Worm (Caenorhabditis elegans) whole organism, L3 larva: Measurements from ENCODE around the gene F56D5.5.

Experiments
- ZK546.5 ChIP-seq: sonication (generic microtip); optimal IDR thresholded peaks from 2 replicates; lab custom pipeline; 2017; ENCODE audit warnings: missing biosample characterization, missing genetic modification characterization
- aly-2 ChIP-seq: fragments of 150-350 bp; optimal IDR thresholded peaks from 2 replicates; lab custom pipeline; 2014; ENCODE audit warnings: missing biosample characterization, missing genetic modification characterization
- ama-1 ChIP-seq: fragments of 150-350 bp; optimal IDR thresholded peaks from 2 replicates; lab custom pipeline; 2018
- ceh-28 ChIP-seq: fragments of 150-350 bp; optimal IDR thresholded peaks from 2 replicates; lab custom pipeline; 2014; ENCODE audit warnings: missing biosample characterization, missing genetic modification reagents, missing genetic modification characterization
- ceh-82 ChIP-seq: fragments of 150-350 bp; optimal IDR thresholded peaks from 2 replicates; lab custom pipeline; 2014; ENCODE audit warnings: missing biosample characterization, missing genetic modification characterization
- ceh-9 ChIP-seq: sonication (generic microtip); optimal IDR thresholded peaks from 2 replicates; lab custom pipeline; 2018; ENCODE audit warnings: missing biosample characterization, missing genetic modification characterization
- daf-12 ChIP-seq: fragments of 150-350 bp; optimal IDR thresholded peaks from 2 replicates; lab custom pipeline; 2014; ENCODE audit warnings: missing biosample characterization, missing genetic modification reagents, missing genetic modification characterization
- egl-27 ChIP-seq: sonication (generic microtip); optimal IDR thresholded peaks from 4 replicates; lab custom pipeline; 2017; ENCODE audit warnings: missing biosample characterization, missing genetic modification reagents, missing genetic modification characterization
- egl-5 ChIP-seq: fragments of 150-350 bp; optimal IDR thresholded peaks from 2 replicates; lab custom pipeline; 2017; ENCODE audit warnings: missing biosample characterization, missing genetic modification reagents, missing genetic modification characterization, inconsistent platforms
- elt-2 ChIP-seq: sonication (generic microtip); optimal IDR thresholded peaks from 2 replicates; lab custom pipeline; 2016; ENCODE audit warnings: missing genetic modification reagents, mild to moderate bottlenecking, missing genetic modification characterization, missing compliant biosample characterization
- elt-3 ChIP-seq, 3 experiments: fragments of 150-350 bp in 1 of 3; sonication (generic microtip) in 2 of 3; optimal IDR thresholded peaks; 2 replicates in 2 of 3; 4 replicates in 1 of 3; lab custom pipeline; 2014 to 2017; ENCODE audit warnings: missing biosample characterization in 3 of 3, missing genetic modification characterization in 3 of 3
- hmg-11 ChIP-seq: sonication (generic microtip); optimal IDR thresholded peaks from 2 replicates; lab custom pipeline; 2016; ENCODE audit warnings: missing genetic modification characterization, missing compliant biosample characterization
- jun-1 ChIP-seq: fragments of 150-350 bp; optimal IDR thresholded peaks from 2 replicates; lab custom pipeline; 2014; ENCODE audit warnings: missing biosample characterization, missing genetic modification reagents, missing genetic modification characterization
- lin-15B ChIP-seq: fragments of 150-350 bp; optimal IDR thresholded peaks from 2 replicates; lab custom pipeline; 2014; ENCODE audit warnings: missing biosample characterization, missing genetic modification characterization
- lin-39 ChIP-seq: fragments of 150-350 bp; optimal IDR thresholded peaks from 2 replicates; lab custom pipeline; 2018; ENCODE audit warnings: missing biosample characterization, missing genetic modification reagents, missing genetic modification characterization
- lsy-12 ChIP-seq: sonication (generic microtip); optimal IDR thresholded peaks from 2 replicates; lab custom pipeline; 2016; ENCODE audit warnings: mild to moderate bottlenecking, missing genetic modification characterization, missing compliant biosample characterization
- mdl-1 ChIP-seq: fragments of 150-350 bp; optimal IDR thresholded peaks from 2 replicates; lab custom pipeline; 2014; ENCODE audit warnings: missing biosample characterization, missing genetic modification characterization
- mml-1 ChIP-seq: fragments of 150-350 bp; sonication (generic microtip); optimal IDR thresholded peaks from 3 replicates; lab custom pipeline; 2014; ENCODE audit warnings: missing biosample characterization, missing genetic modification characterization
- nfya-1 ChIP-seq: sonication (generic microtip); optimal IDR thresholded peaks from 2 replicates; lab custom pipeline; 2017; ENCODE audit warnings: missing genetic modification characterization, mild to moderate bottlenecking, missing compliant biosample characterization, antibody characterized with exemption, moderate library complexity; ENCODE audit not compliant: insufficient read depth
- nhr-12 ChIP-seq: fragments of 150-350 bp; optimal IDR thresholded peaks from 2 replicates; lab custom pipeline; 2014; ENCODE audit warnings: missing biosample characterization, missing genetic modification characterization
- nhr-23 ChIP-seq: fragments of 150-350 bp; optimal IDR thresholded peaks from 2 replicates; lab custom pipeline; 2014; ENCODE audit warnings: missing biosample characterization, missing genetic modification reagents, missing genetic modification characterization
- nhr-237 ChIP-seq: fragments of 150-350 bp; optimal IDR thresholded peaks from 2 replicates; lab custom pipeline; 2014; ENCODE audit warnings: missing biosample characterization, missing genetic modification characterization
- nhr-25 ChIP-seq: sonication (generic microtip); optimal IDR thresholded peaks from 2 replicates; lab custom pipeline; 2017; ENCODE audit warnings: missing biosample characterization, missing genetic modification characterization
- nhr-28 ChIP-seq: fragments of 150-350 bp; optimal IDR thresholded peaks from 2 replicates; lab custom pipeline; 2014; ENCODE audit warnings: missing biosample characterization, missing genetic modification characterization
- nhr-43 ChIP-seq: sonication (generic microtip); optimal IDR thresholded peaks from 2 replicates; lab custom pipeline; 2016; ENCODE audit warnings: mild to moderate bottlenecking, missing genetic modification characterization, missing compliant biosample characterization; ENCODE audit not compliant: poor library complexity, severe bottlenecking
- nhr-67 ChIP-seq: fragments of 150-350 bp; optimal IDR thresholded peaks from 2 replicates; lab custom pipeline; 2014; ENCODE audit warnings: missing biosample characterization, missing genetic modification characterization
- nhr-76 ChIP-seq: fragments of 150-350 bp; sonication (generic microtip); optimal IDR thresholded peaks from 5 replicates; lab custom pipeline; 2014; ENCODE audit warnings: missing biosample characterization, missing genetic modification characterization
- pha-4 ChIP-seq: fragments of 150-350 bp; optimal IDR thresholded peaks from 2 replicates; lab custom pipeline; 2014; ENCODE audit warnings: missing biosample characterization, missing genetic modification reagents, missing genetic modification characterization
- pqm-1 ChIP-seq: fragments of 150-350 bp; optimal IDR thresholded peaks from 2 replicates; lab custom pipeline; 2017; ENCODE audit warnings: missing biosample characterization, missing genetic modification characterization, inconsistent platforms
- sea-2 ChIP-seq: fragments of 150-350 bp; sonication (generic microtip); optimal IDR thresholded peaks from 4 replicates; lab custom pipeline; 2014; ENCODE audit warnings: missing biosample characterization, missing genetic modification reagents, missing genetic modification characterization
- skn-1 ChIP-seq: fragments of 150-350 bp; optimal IDR thresholded peaks from 2 replicates; lab custom pipeline; 2014; ENCODE audit warnings: missing biosample characterization, missing genetic modification characterization
- snpc-4 ChIP-seq: fragments of 150-350 bp; optimal IDR thresholded peaks from 2 replicates; lab custom pipeline; 2014; ENCODE audit warnings: missing biosample characterization, missing genetic modification characterization
- unc-39 ChIP-seq: sonication (generic microtip); optimal IDR thresholded peaks from 4 replicates; lab custom pipeline; 2017; ENCODE audit warnings: missing biosample characterization, missing genetic modification characterization
- unc-62 ChIP-seq: fragments of 150-350 bp; sonication (generic microtip); optimal IDR thresholded peaks from 4 replicates; lab custom pipeline; 2014; ENCODE audit warnings: missing biosample characterization, missing genetic modification reagents, missing genetic modification characterization
- zag-1 ChIP-seq: fragments of 150-350 bp; optimal IDR thresholded peaks from 2 replicates; lab custom pipeline; 2014; ENCODE audit warnings: missing biosample characterization, missing genetic modification characterization
- ztf-4 ChIP-seq: fragments of 150-350 bp; optimal IDR thresholded peaks from 2 replicates; lab custom pipeline; 2014; ENCODE audit warnings: missing biosample characterization, missing genetic modification characterization

F56D5.5 gene

DNA sequence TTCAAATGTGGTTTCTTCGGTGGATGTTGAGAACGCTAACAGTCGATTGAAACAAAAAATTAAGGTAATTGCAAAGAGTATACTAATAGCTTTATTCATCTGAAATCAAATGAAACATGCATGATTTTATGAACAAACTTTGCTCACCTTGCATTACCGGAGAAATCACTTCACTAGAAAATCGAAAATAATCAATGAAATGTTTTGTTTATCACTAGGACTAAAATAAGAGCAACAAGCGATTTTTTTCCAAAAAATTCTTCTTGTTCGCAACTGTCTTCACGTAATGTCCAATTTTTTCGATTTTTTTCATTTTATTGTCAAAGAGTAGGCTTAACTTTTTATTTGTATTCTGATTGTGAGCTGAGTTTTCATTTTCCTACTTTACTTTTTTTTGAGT is 14.5 kb upstream of the F56D5.5 start, which contains the start of gene F56D5.9:
TSS of gene F56D5.9 (minus strand) at position 101 of the 400 bp plus-strand sequence.
- TF ChIP-seq nhr-67 (tag; lab: Kevin White, UChicago) (no peak), ceh-9 (tag; lab: Kevin White, UChicago) (no peak), hmg-11 (tag; lab: Kevin White, UChicago) (no peak), jun-1 (tag; lab: Kevin White, UChicago) (no peak), ZK546.5 (tag; lab: Kevin White, UChicago) (no peak), unc-39 (tag; lab: Kevin White, UChicago) (no peak), pha-4 (tag; lab: Kevin White, UChicago) (no peak), nhr-237 (tag; lab: Kevin White, UChicago) (no peak), egl-5 (tag; lab: Kevin White, UChicago) (no peak), nhr-28 (tag; lab: Kevin White, UChicago) (no peak), zag-1 (tag; lab: Kevin White, UChicago) (no peak), nhr-23 (no peak), nhr-43 (tag; lab: Kevin White, UChicago) (no peak), ama-1 (lab: Kevin White, UChicago) (no peak), ceh-82 (tag; lab: Kevin White, UChicago) (no peak), mdl-1 (tag; lab: Kevin White, UChicago) (no peak), lin-39 (tag; lab: Kevin White, UChicago) (no peak), mml-1 (tag; lab: Kevin White, UChicago) (no peak)
- TF ChIP-seq, all 47 proteins: peak for 0

DNA sequence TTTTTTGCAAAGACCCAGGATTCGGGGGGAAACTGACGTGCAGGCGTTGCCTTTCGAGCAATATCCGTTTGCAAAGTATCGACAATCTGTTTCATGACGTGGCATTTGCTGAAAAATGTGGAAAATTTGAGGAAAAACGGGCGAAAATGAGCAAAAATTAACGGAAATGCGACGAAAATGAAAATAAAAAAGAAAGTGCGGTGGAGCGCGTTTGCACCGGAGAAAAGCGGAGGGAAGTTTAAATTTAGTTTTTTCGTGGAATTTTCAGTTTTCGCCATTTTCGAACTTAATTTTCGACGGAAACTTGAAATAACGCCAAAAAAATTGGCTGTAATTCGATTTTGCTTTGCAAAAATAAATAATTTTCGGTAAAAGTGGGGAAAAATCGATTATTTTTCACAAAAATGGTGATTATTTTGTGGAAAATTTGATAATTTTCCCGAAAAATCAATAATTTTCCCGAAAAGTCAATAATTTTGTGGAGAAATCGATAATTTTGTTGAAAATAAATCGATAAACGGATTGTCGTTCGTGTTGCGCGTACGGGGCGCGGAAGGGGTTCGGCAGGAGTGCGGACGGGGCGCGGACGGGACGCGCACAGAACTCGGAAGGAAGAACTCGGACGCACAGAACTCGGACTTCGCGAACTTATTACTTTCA is 4.0 kb downstream of the F56D5.5 start:
- peak; percentile 67 for TF ChIP-seq ceh-28 (tag; lab: Kevin White, UChicago)
- no peak for TF ChIP-seq daf-12
- peak; percentile 16 for TF ChIP-seq lin-15B (tag; lab: Kevin White, UChicago)

ce11 chrIV:9401715-9402114 is 6.2 kb downstream of the F56D5.5 start, which contains the start of gene F56D5.6:
TSS of gene F56D5.6 (plus strand) at chrIV:9401922.
- TF ChIP-seq nhr-25 (tag; lab: Kevin White, UChicago) (no peak), nhr-28 (tag; lab: Kevin White, UChicago) (no peak), jun-1 (tag; lab: Kevin White, UChicago) (no peak), pha-4 (tag; lab: Kevin White, UChicago) (peak; percentile 69), egl-27 (tag; lab: Kevin White, UChicago) (no peak), pqm-1 (peak; percentile 75), elt-2 (tag; lab: Kevin White, UChicago) (peak; percentile 81), lin-15B (tag; lab: Kevin White, UChicago) (no peak)
- TF ChIP-seq, all 47 proteins: peak for 3

DNA sequence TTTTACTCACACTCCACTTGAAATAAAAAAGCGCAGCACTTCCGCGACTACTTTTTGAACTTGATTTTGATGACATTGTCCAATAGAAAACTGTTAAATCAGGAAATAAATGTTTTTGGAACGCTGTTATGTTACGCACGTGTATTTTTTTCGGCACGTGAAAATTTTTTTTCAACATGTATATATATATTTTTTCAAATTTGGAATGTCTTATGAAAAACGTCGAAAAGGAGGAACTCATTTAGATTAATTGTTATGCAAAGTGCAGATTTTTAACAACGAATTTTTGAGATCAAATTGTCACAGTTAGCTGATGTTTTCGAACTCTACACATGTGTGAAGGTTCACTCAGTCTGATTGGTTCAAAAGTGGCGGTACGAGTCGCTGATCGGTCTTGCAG is 9.4 kb downstream of the F56D5.5 start, which contains the start of gene F56D5.2:
TSS of gene F56D5.2 (minus strand) at position 101 of the 400 bp plus-strand sequence.
- TF ChIP-seq ztf-4 (tag; lab: Kevin White, UChicago) = no peak
- no peak for TF ChIP-seq lsy-12 (tag; lab: Kevin White, UChicago)
- no peak for TF ChIP-seq sea-2 (GFP tag; lab: Kevin White, UChicago)
- no peak for TF ChIP-seq aly-2 (tag; lab: Kevin White, UChicago)
- no peak for TF ChIP-seq nhr-12

ce11 chrIV:9397278-9397677 is 10.6 kb downstream of the F56D5.5 start, which contains the start of gene F56D5.3:
TSS of gene F56D5.3 (plus strand) at chrIV:9397578.
- TF ChIP-seq skn-1 (tag; lab: Kevin White, UChicago) (no peak), lsy-12 (tag; lab: Kevin White, UChicago) (no peak), nhr-25 (tag; lab: Kevin White, UChicago) (no peak), unc-39 (tag; lab: Kevin White, UChicago) (no peak), elt-3 (tag; optimal IDR thresholded peaks at IDR 0.05; lab: Kevin White, UChicago) (no peak), ceh-28 (tag; lab: Kevin White, UChicago) (no peak), pqm-1 (no peak), elt-2 (tag; lab: Kevin White, UChicago) (no peak), unc-62 (GFP tag; lab: Kevin White, UChicago) (no peak), mml-1 (tag; lab: Kevin White, UChicago) (no peak), ztf-4 (tag; lab: Kevin White, UChicago) (no peak), mdl-1 (tag; lab: Kevin White, UChicago) (no peak), nhr-23 (no peak), snpc-4 (tag; lab: Kevin White, UChicago) (no peak), nhr-76 (tag; lab: Kevin White, UChicago) (no peak), lin-15B (tag; lab: Kevin White, UChicago) (no peak), nfya-1 (no peak)
